Worm (Caenorhabditis elegans) whole organism, L1 larva: ENCODE data around the gene sre-52.

Source experiments
- C16A3.4 ChIP-seq: fragments of 150-350 bp; optimal IDR thresholded peaks from 2 replicates; lab custom pipeline; 2014; ENCODE audit warnings: missing biosample characterization, missing genetic modification characterization
- C34B4.2 ChIP-seq: sonication (generic microtip); optimal IDR thresholded peaks from 2 replicates; lab custom pipeline; 2017; ENCODE audit warnings: mild to moderate bottlenecking, missing genetic modification characterization, missing compliant biosample characterization
- aha-1 ChIP-seq: fragments of 150-350 bp; optimal IDR thresholded peaks from 2 replicates; lab custom pipeline; 2014; ENCODE audit warnings: missing biosample characterization, missing genetic modification characterization
- alr-1 ChIP-seq: fragments of 200-800 bp; sonication (Bioruptor generic); optimal IDR thresholded peaks from 2 replicates; lab custom pipeline; 2018; ENCODE audit warnings: borderline replicate concordance, mild to moderate bottlenecking, missing genetic modification characterization, missing compliant biosample characterization
- blmp-1 ChIP-seq: fragments of 150-350 bp; optimal IDR thresholded peaks from 2 replicates; lab custom pipeline; 2014; ENCODE audit warnings: missing biosample characterization, missing genetic modification characterization
- ceh-63 ChIP-seq: fragments of 200-800 bp; sonication (Bioruptor generic); optimal IDR thresholded peaks from 2 replicates; lab custom pipeline; 2018; ENCODE audit warnings: mild to moderate bottlenecking, missing genetic modification characterization, missing compliant biosample characterization
- ceh-82 ChIP-seq, 3 experiments: fragments of 150-350 bp in 1 of 3; sonication (generic microtip) in 2 of 3; optimal IDR thresholded peaks; 2 replicates each; lab custom pipeline; 2014 to 2017; ENCODE audit warnings: missing biosample characterization in 3 of 3, missing genetic modification characterization in 3 of 3
- ceh-90 ChIP-seq: sonication (generic microtip); optimal IDR thresholded peaks from 2 replicates; lab custom pipeline; 2016; ENCODE audit warnings: missing genetic modification characterization, missing compliant biosample characterization
- dpl-1 ChIP-seq, 3 experiments: fragments of 150-350 bp in 2 of 3; sonication (generic microtip) in 1 of 3; optimal IDR thresholded peaks; 2 replicates each; lab custom pipeline; 2014 to 2017; ENCODE audit warnings: missing biosample characterization in 3 of 3, missing genetic modification characterization in 3 of 3, missing genetic modification reagents in 3 of 3
- efl-1 ChIP-seq, 4 experiments: fragments of 150-350 bp; optimal IDR thresholded peaks in 3 of 4; peaks in 1 of 4; 1 replicate in 1 of 4; 2 replicates in 3 of 4; lab custom pipeline; 2014; ENCODE audit warnings: missing biosample characterization in 2 of 4, missing genetic modification characterization in 2 of 4, missing genetic modification reagents in 2 of 4
- egl-27 ChIP-seq, 2 experiments: fragments of 150-350 bp in 1 of 2; sonication (generic microtip); optimal IDR thresholded peaks; 3 replicates each; lab custom pipeline; 2017 to 2018; ENCODE audit warnings: missing biosample characterization in 2 of 2, missing genetic modification characterization in 2 of 2, missing genetic modification reagents in 2 of 2
- elt-2 ChIP-seq: sonication (generic microtip); optimal IDR thresholded peaks from 2 replicates; lab custom pipeline; 2016; ENCODE audit warnings: missing genetic modification characterization, mild to moderate bottlenecking, inconsistent platforms, missing compliant biosample characterization, missing genetic modification reagents
- fkh-10 ChIP-seq: sonication (generic microtip); optimal IDR thresholded peaks from 2 replicates; lab custom pipeline; 2017; ENCODE audit warnings: missing biosample characterization, missing genetic modification reagents, missing genetic modification characterization
- fkh-8 ChIP-seq: sonication (generic microtip); optimal IDR thresholded peaks from 2 replicates; lab custom pipeline; 2016; ENCODE audit warnings: mild to moderate bottlenecking, missing genetic modification characterization, missing compliant biosample characterization
- fos-1 ChIP-seq: fragments of 150-350 bp; optimal IDR thresholded peaks from 2 replicates; lab custom pipeline; 2014; ENCODE audit warnings: missing biosample characterization, missing genetic modification characterization
- hpl-2 ChIP-seq: fragments of 150-350 bp; optimal IDR thresholded peaks from 2 replicates; lab custom pipeline; 2014; ENCODE audit warnings: missing biosample characterization, missing genetic modification reagents, missing genetic modification characterization
- isw-1 ChIP-seq: fragments of 200-800 bp; sonication (Bioruptor generic); IDR thresholded peaks from 2 replicates; pipeline ENCODE4 v1.3.6; 2022; ENCODE audit warnings: missing genetic modification characterization, missing compliant biosample characterization
- lin-13 ChIP-seq: fragments of 150-350 bp; optimal IDR thresholded peaks from 2 replicates; lab custom pipeline; 2014; ENCODE audit warnings: missing biosample characterization, missing genetic modification reagents, missing genetic modification characterization
- lin-15B ChIP-seq: fragments of 150-350 bp; sonication (generic microtip); optimal IDR thresholded peaks from 3 replicates; lab custom pipeline; 2014; ENCODE audit warnings: missing biosample characterization, missing genetic modification characterization
- lin-35 ChIP-seq, 2 experiments: fragments of 150-350 bp; optimal IDR thresholded peaks; 2 replicates each; lab custom pipeline; 2014; ENCODE audit warnings: missing biosample characterization in 2 of 2, missing genetic modification characterization in 2 of 2, missing genetic modification reagents in 2 of 2
- lin-39 ChIP-seq: fragments of 150-350 bp; optimal IDR thresholded peaks from 2 replicates; lab custom pipeline; 2014; ENCODE audit warnings: missing biosample characterization, missing genetic modification reagents, missing genetic modification characterization
- mdl-1 ChIP-seq, 2 experiments: fragments of 150-350 bp; optimal IDR thresholded peaks; 2 replicates each; lab custom pipeline; 2014 to 2017; ENCODE audit warnings: missing biosample characterization in 2 of 2, missing genetic modification characterization in 2 of 2, inconsistent platforms in 1 of 2
- mef-2 ChIP-seq: fragments of 150-350 bp; optimal IDR thresholded peaks from 2 replicates; lab custom pipeline; 2014; ENCODE audit warnings: missing biosample characterization, missing genetic modification characterization
- mep-1 ChIP-seq: fragments of 150-350 bp; optimal IDR thresholded peaks from 2 replicates; lab custom pipeline; 2014; ENCODE audit warnings: missing biosample characterization, missing genetic modification characterization
- nhr-12 ChIP-seq: sonication (generic microtip); optimal IDR thresholded peaks from 2 replicates; lab custom pipeline; 2017; ENCODE audit warnings: missing biosample characterization, missing genetic modification characterization
- nhr-19 ChIP-seq: fragments of 200-800 bp; sonication (Bioruptor generic); conservative IDR thresholded peaks from 2 replicates; pipeline ENCODE4 v1.3.6; 2022; ENCODE audit warnings: missing genetic modification characterization, missing compliant biosample characterization
- nhr-71 ChIP-seq: sonication (generic microtip); optimal IDR thresholded peaks from 2 replicates; lab custom pipeline; 2016; ENCODE audit warnings: mild to moderate bottlenecking, missing genetic modification characterization, moderate library complexity, missing compliant biosample characterization
- nhr-85 ChIP-seq: sonication (generic microtip); peaks from one replicate; lab custom pipeline; 2016; ENCODE audit warnings: missing genetic modification characterization, inconsistent platforms, missing compliant biosample characterization
- pax-3 ChIP-seq: fragments of 200-800 bp; sonication (Bioruptor generic); optimal IDR thresholded peaks from 2 replicates; lab custom pipeline; 2018; ENCODE audit warnings: mild to moderate bottlenecking, missing genetic modification characterization, moderate library complexity, missing compliant biosample characterization
- snpc-4 ChIP-seq: fragments of 150-350 bp; optimal IDR thresholded peaks from 2 replicates; lab custom pipeline; 2014; ENCODE audit warnings: missing biosample characterization, missing genetic modification characterization
- sox-4 ChIP-seq: sonication (generic microtip); optimal IDR thresholded peaks from 2 replicates; lab custom pipeline; 2016; ENCODE audit warnings: missing genetic modification characterization, missing compliant biosample characterization
- sptf-1 ChIP-seq: fragments of 150-350 bp; optimal IDR thresholded peaks from 2 replicates; lab custom pipeline; 2014; ENCODE audit warnings: missing biosample characterization, missing genetic modification characterization
- tlp-1 ChIP-seq: fragments of 150-350 bp; optimal IDR thresholded peaks from 2 replicates; lab custom pipeline; 2014; ENCODE audit warnings: missing biosample characterization, missing genetic modification characterization
- unc-86 ChIP-seq: sonication (generic microtip); optimal IDR thresholded peaks from 2 replicates; lab custom pipeline; 2016; ENCODE audit warnings: missing genetic modification characterization, missing compliant biosample characterization
- unc-98 ChIP-seq: fragments of 200-800 bp; sonication (Bioruptor generic); IDR thresholded peaks from 2 replicates; pipeline ENCODE4 v1.3.6; 2022; ENCODE audit warnings: missing genetic modification characterization, missing compliant biosample characterization
- vab-15 ChIP-seq: sonication (generic microtip); optimal IDR thresholded peaks from 2 replicates; lab custom pipeline; 2017; ENCODE audit warnings: missing genotype, mild to moderate bottlenecking, missing genetic modification characterization, missing compliant biosample characterization
- ztf-4 ChIP-seq: fragments of 150-350 bp; optimal IDR thresholded peaks from 2 replicates; lab custom pipeline; 2014; ENCODE audit warnings: missing biosample characterization, missing genetic modification characterization

sre-52 gene

DNA sequence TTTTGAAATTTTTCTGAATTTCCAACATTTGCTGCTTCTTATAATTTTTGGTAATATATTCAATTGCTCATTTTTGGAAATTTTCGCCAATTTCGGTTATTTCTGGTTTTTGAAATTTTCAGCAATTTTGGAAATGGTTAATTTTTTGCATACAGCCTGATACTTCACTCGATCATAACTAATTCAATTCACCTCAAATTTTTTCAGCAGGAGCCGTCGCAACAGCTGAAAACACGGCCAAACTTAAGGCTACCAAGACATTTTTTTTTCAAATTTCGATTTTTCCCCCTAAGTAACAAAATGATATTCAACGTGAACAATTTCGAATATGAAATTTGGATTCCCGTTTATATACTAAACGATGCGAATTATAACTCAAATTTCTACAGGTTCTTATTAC, at the start of gene sre-52:
TSS of gene sre-52 (plus strand) at position 301 of the 400 bp plus-strand sequence.
- no peak for TF ChIP-seq unc-98 (GFP tag; lab: Robert Waterston, UW)
- TF ChIP-seq fkh-10 = no peak
- no peak for TF ChIP-seq ceh-90 (tag; lab: Kevin White, UChicago)
- TF ChIP-seq blmp-1 (tag; lab: Kevin White, UChicago) = no peak
- no peak for TF ChIP-seq snpc-4
- no peak for TF ChIP-seq dpl-1 (GFP tag; optimal IDR thresholded peaks at IDR 0.05; lab: Kevin White, UChicago)
- TF ChIP-seq aha-1 (tag; lab: Kevin White, UChicago) = no peak
- no peak for TF ChIP-seq egl-27 (tag; optimal IDR thresholded peaks at IDR 0.05; lab: Kevin White, UChicago)
- no peak for TF ChIP-seq nhr-19 (GFP tag; lab: Robert Waterston, UW)
- TF ChIP-seq nhr-12 (tag; lab: Kevin White, UChicago) = no peak
- TF ChIP-seq mdl-1 (tag; optimal IDR thresholded peaks at IDR 0.05; lab: Kevin White, UChicago) = no peak
- no peak for TF ChIP-seq isw-1
- no peak for TF ChIP-seq tlp-1 (tag; lab: Kevin White, UChicago)
- no peak for TF ChIP-seq elt-2 (tag; lab: Kevin White, UChicago)
- no peak for TF ChIP-seq lin-13 (GFP tag; lab: Kevin White, UChicago)
- no peak for TF ChIP-seq vab-15 (tag; lab: Kevin White, UChicago)
- no peak for TF ChIP-seq mep-1 (tag; lab: Kevin White, UChicago)
- no peak for TF ChIP-seq lin-15B (tag; lab: Kevin White, UChicago)
- no peak for TF ChIP-seq unc-86 (tag; lab: Kevin White, UChicago)
- TF ChIP-seq lin-35 (GFP tag; optimal IDR thresholded peaks at IDR 0.05; lab: Kevin White, UChicago) = no peak
- TF ChIP-seq, all 84 proteins: peak for 0

DNA sequence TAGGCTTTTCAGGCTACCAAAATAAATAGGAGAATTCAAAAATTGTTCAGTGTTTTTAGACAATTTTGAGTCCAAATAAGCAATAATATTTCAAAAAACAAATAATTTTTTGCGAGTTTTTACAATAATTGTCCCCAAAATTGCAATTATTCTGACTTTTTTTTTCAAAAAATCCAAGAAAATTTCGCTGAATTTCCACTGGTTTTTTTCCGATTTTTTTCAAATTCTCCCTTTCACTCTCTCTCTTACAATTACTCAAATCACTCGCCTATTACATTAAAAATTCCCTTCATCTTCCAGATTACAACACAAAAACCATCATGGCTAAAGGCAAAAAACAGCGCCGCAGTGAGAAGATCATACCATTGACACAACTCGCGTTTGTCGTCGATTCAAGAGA, 46.4 kb upstream of the sre-52 start, which contains the start of gene Y57A10A.31:
TSS of gene Y57A10A.31 (plus strand) at position 301 of the 400 bp plus-strand sequence.
- no peak for TF ChIP-seq ceh-63 (GFP tag; lab: Kevin White, UChicago)
- no peak for TF ChIP-seq ceh-90 (tag; lab: Kevin White, UChicago)
- no peak for TF ChIP-seq C16A3.4
- no peak for TF ChIP-seq efl-1 (optimal IDR thresholded peaks at IDR 0.05; lab: Kevin White, UChicago)
- TF ChIP-seq efl-1 (GFP tag; optimal IDR thresholded peaks at IDR 0.05 in 1 of 2; lab: Kevin White, UChicago) = peak in 1 of 2 experiments; percentile 41
- no peak for TF ChIP-seq lin-15B (tag; lab: Kevin White, UChicago)
- TF ChIP-seq lin-39 (tag; lab: Kevin White, UChicago) = no peak
- TF ChIP-seq C34B4.2 = no peak

DNA sequence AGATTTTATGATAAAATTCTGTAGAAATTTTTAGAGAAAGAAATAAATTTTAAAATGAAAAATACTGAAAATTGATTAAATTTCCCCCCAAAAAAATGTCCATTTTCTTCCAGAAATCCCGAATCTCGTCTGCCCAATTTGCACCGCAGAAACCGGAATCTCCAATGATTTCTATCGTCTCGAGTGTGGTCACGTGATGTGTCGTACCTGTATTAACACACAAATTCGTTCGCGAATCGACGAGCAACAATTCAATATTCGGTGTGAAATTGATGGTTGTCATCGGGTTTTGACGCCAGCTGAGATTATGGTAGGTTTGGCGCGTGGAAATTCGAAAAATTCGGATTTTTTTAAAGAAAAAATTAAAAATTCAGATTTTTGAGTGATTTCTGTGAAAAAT, 38.9 kb upstream of the sre-52 start:
- TF ChIP-seq sox-4 (tag; lab: Kevin White, UChicago) (no peak), lin-15B (tag; lab: Kevin White, UChicago) (no peak), fos-1 (tag; lab: Kevin White, UChicago) (no peak), mef-2 (tag; lab: Kevin White, UChicago) (no peak), nhr-71 (tag; lab: Kevin White, UChicago) (no peak), snpc-4 (no peak), hpl-2 (GFP tag; lab: Kevin White, UChicago) (no peak), alr-1 (tag; lab: Kevin White, UChicago) (no peak), nhr-85 (tag; lab: Kevin White, UChicago) (peak; percentile 3), pax-3 (tag; lab: Kevin White, UChicago) (no peak), efl-1 (optimal IDR thresholded peaks at IDR 0.05; lab: Kevin White, UChicago) (no peak), efl-1 (GFP tag; optimal IDR thresholded peaks at IDR 0.05 in 1 of 2; lab: Kevin White, UChicago) (peak in 1 of 2 experiments; percentile 55), mdl-1 (tag; optimal IDR thresholded peaks at IDR 0.05; lab: Kevin White, UChicago) (no peak), ceh-82 (tag; optimal IDR thresholded peaks at IDR 0.05; lab: Kevin White, UChicago) (no peak), C34B4.2 (no peak), sptf-1 (tag; lab: Kevin White, UChicago) (no peak)
- TF ChIP-seq, all 84 proteins: peak for 2

DNA sequence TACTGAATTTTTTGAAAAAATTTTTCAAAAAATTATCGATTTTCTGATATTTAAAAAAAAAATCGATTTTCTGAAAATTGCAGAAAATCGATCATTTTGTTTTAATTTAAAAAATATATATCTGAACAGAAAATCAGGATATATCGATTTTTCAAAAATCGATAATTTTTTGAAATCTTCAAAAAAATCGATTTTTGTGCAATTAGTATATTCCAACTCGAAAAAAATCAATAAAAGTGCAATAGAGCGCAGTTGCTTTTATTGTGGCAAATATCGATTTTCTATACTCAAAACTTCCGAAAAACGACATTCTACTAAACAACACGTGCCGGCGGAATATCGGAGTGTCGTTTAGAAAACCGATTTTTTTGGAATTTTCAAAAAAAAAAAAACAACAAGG, 34.9 kb upstream of the sre-52 start:
- TF ChIP-seq fkh-8 = no peak
- no peak for TF ChIP-seq mdl-1 (tag; optimal IDR thresholded peaks at IDR 0.05; lab: Kevin White, UChicago)
- TF ChIP-seq blmp-1 (tag; lab: Kevin White, UChicago) = no peak
- no peak for TF ChIP-seq nhr-12 (tag; lab: Kevin White, UChicago)
- TF ChIP-seq ztf-4 (tag; lab: Kevin White, UChicago) = no peak
- no peak for TF ChIP-seq vab-15 (tag; lab: Kevin White, UChicago)
